Fruit fly (Drosophila melanogaster) whole organism, larva: ENCODE data around the gene CG42331.
A peak's percentile ranks its signal among the peaks of the same experiment; 100 is the strongest.

Experiments
- noc ChIP-seq: fragments of 200-800 bp; sonication (Bioruptor generic); optimal IDR thresholded peaks from 3 replicates; lab custom pipeline; 2019; ENCODE audit warnings: missing biosample characterization, mild to moderate bottlenecking, missing genetic modification characterization, moderate library complexity

Gene CG42331

DNA sequence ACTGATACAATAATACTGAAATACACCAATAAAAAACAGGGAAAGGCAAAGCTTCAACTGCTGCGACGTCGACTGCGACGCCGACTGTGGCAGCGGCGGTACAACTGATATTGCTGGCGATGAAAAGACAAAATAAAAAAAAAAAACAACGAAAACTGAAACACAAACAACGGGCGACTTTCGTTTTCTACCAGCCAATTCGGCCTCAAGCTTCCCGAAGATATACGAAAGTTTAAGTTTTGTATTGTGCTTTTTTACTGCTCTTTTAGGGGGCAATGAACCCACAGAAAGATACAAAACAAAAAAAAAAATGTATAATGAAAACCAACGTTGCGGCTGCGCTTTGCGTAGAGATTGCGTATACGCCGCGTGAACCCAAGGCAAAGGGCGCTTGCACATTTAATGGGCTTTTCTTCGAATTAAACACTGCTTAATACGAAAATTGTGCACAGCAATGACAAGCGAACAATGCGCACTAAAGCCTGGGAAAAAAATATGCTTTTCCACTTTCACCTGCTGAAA lies 6.3 kb downstream of the CG42331 start:
- TF ChIP-seq noc (tag; lab: Kevin White, UChicago): no peak

DNA sequence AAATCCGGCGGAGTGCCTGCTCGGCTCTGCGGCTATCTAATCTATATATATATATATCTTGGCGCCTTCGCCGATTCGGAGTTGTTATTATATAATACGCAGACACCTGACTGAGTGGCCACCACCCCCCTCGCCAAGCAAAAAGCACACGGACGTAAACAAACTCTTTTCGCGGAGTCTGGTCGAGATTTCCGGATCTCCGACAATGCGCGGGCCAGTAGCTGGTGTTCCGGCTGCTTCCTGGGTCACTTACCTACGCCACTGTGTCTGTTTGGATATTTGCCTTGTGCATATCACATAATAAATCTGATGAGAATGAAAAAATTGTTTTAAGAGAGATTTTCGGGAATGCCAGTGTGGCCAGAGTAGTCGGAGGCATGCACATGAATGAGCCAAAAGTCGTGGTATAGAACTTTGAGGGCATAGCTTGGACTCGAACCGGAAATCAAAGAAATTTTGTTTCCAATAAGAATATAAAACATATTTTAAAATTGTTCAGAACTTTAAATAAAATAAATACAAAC lies 15.1 kb downstream of the CG42331 start, which contains the start of gene CG5805:
Gene CG5805 (minus strand): TSS at position 380 of the 524 bp plus-strand sequence.
- TF ChIP-seq noc (tag; lab: Kevin White, UChicago): peak; percentile 41

DNA sequence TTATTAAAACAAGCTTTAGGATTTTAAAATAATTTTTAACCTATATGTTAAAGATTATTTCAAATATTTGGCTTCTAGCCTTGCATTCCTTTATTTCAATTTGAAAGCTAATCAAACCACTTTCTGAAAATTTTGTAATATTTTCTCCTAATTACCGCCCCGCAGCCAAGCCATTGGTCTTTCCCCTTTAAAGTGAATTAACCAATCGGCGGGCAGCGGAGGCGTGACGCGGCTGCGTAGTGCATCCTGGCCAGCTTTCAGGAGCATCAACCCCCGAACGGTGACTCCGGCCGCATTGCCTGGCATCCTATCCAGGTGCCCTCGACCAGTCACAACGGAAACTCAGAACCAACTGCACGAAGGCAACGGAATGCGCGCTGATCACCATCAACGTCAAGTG lies 15.8 kb downstream of the CG42331 start, which contains the start of gene Ets96B:
Gene Ets96B (plus strand): TSS at position 321 of the 400 bp plus-strand sequence.
- no peak for TF ChIP-seq noc (tag; lab: Kevin White, UChicago)

DNA sequence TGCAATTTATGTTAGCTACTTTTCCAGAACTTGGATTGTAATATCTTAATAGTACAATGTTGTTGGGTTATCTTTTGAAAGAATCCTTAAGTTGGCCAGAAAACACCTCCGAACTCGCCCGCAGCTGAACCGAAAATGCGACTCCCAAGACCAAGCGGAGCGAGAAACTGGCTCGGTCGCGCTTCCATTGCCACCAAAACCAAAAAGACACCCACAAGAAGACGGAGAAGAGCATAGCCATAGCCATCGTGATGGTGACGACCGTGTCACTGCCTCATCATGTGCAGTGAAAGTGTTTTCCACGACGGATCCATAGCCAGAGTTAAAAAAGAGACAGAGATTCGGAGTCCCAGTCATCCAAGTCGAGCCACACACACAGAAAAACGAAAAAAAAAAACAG lies 18.1 kb downstream of the CG42331 start, which contains the start of gene CG13634:
Gene CG13634 (minus strand): TSS at position 101 of the 400 bp plus-strand sequence.
- no peak for TF ChIP-seq noc (tag; lab: Kevin White, UChicago)

DNA sequence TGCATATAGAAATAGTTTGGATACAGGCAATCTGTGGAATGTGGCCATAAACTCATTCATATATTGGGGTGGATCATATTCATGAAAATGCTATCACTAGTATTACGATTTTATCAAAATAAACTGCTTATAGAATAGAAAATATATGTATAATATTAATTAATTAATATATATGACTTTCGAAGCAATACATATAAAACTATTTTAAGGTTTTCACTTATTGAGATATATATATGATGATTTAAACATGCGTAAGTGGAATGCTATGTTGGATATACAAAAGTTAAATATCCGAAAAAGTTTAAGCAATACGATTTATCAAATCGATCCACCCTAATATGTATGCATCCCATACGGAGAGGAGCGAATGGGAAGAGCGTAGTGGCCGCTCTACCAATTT lies 26.6 kb downstream of the CG42331 start:
- TF ChIP-seq noc (tag; lab: Kevin White, UChicago): peak; percentile 57

DNA sequence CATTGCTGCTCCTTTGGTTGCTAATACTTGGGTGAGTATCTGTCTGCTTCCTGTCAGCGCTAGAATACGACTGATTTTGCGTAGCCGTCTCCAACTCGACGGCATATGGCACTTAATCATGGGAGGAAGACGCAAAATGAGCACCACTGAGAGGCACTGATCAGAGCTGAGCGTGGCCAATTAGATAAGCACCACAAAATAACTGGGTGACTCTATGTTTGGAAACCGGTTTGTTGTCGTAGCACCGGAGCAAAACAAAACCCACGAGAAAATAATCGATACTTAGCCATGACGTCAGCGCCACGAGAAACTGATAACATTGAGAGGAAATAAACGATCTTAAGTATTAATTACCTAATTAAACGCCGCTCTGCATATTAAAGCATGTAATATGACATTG lies 27.5 kb downstream of the CG42331 start, which contains the start of gene Ude:
Gene Ude (minus strand): TSS at position 166 of the 400 bp plus-strand sequence.
- TF ChIP-seq noc (tag; lab: Kevin White, UChicago): no peak

DNA sequence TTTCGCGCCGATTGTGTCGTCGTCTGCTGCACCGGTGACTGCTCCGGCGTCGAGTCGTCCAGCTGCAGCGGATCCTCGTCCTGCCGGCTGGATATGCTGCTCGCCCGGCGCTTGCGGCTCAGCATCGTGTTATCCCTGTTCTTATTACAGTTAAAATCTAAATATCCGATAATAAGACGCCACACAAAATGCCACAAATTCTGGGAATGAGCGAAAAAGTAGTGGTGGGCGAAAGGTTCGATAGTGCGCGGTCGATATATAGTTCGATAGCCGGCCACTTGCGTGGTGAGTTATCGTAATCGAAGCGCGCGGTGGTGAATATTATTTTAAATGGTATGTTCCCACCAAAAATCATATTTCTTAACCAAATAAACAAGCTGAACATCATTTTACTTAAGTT lies 33.1 kb downstream of the CG42331 start, which contains the start of gene polybromo:
Gene polybromo (minus strand): TSS at position 212 of the 400 bp plus-strand sequence.
- TF ChIP-seq noc (tag; lab: Kevin White, UChicago): no peak

DNA sequence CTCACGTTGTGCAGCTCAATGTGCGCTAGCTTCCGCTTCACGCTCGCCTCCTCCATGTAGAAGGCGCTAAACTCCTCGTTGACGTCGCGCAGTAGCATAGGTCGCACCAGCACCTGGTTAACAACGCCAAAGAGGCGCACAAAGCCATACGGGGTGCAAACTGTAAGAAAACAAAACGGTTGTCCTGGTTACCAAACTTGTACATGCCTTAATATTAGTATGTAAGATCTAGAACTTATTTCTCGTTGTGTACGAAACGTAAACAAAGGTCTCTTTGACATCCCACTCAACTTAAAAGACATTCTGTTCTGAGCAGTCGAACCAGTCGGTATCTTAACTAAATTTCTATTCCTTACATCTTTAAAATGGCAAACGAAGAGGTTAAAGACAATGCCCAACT lies 35.3 kb downstream of the CG42331 start, which contains the start of gene CG6980:
Gene CG6980 (plus strand): TSS at position 301 of the 400 bp plus-strand sequence.
- no peak for TF ChIP-seq noc (tag; lab: Kevin White, UChicago)

DNA sequence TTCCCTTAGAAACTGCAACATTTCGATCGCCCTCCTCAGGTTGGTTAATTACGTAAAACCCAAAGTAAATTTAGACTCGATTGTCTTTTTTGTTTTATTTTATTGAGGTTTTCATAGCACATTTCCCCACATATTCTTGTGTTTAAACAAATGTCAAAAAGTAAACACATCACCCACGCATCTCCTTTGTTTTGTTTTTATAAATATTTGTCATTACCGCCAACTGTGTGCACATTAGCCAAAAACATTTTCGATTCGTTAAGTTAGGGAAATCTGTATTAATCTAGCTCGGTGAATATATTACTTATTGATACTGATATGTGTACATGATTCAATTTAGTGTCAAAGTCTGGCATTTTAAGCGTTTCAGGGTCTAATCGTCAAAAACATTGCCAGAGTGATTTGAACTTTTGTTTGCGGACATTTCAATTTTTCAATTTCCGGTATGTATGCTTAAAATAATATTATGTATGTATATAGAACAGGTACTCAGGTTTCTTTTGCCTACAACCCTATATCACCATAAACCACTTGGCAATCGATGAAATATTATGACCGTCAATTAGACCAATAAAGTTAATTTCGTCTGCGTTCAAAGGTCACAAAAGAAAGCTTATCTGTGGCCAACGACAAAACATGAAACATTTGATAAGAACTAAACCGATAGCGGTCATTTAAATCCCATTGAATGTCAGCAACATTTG lies 37.7 kb downstream of the CG42331 start:
- TF ChIP-seq noc (tag; lab: Kevin White, UChicago): peak; percentile 70

DNA sequence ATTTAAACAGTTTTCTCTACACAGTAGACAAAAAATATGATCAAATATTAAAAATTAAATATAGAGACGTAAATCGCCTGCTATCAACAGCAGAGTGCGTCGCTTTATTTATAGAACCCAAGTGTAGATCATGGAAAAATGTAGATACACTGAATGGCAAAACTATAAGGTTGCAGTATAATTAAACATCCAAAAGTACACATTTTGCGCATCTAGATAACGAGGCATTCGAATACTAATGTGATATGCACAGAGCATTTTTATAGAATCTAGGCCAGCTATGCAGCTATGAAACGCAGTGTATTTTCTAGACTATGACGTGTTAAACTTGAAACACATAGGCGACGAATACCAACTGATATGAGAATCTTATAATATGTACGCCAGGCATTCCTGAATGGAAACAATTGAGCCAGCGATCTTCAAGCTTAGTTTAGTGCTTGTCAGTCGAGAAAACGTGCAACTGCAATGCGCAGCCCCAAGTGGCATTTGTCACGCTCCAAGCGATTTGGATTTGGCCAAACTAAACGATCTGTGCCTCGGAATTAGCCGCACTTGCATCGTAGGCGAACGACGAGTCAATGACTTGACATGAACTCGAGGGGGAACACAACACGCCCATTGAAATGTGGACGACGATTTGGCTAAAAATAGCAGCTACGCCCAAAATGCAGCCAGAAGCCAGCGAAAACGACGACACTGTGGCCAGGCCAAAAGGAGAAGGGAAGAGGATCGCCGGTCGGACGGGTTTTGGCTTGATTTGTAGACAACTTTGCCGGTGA lies 39.1 kb downstream of the CG42331 start:
- peak; percentile 96 for TF ChIP-seq noc (tag; lab: Kevin White, UChicago)

DNA sequence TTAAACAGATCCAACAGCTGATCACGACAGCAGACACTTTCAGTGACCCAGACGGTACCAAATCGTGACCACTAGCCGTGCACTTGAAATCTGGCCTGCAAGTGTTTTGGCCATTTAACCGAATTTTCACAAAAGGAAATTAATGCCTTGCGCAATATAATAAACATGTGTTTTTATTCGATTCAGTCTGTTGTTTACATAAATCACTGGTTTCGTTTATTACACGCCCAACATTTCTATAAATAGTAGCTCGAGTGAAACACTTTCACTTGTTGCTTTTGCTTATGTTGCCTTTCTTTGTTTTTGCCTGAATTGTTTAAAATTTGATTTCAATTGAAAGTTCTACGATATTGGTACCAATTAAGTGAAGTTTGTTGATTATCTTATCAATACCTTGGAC lies 40.4 kb downstream of the CG42331 start:
- TF ChIP-seq noc (tag; lab: Kevin White, UChicago): no peak

DNA sequence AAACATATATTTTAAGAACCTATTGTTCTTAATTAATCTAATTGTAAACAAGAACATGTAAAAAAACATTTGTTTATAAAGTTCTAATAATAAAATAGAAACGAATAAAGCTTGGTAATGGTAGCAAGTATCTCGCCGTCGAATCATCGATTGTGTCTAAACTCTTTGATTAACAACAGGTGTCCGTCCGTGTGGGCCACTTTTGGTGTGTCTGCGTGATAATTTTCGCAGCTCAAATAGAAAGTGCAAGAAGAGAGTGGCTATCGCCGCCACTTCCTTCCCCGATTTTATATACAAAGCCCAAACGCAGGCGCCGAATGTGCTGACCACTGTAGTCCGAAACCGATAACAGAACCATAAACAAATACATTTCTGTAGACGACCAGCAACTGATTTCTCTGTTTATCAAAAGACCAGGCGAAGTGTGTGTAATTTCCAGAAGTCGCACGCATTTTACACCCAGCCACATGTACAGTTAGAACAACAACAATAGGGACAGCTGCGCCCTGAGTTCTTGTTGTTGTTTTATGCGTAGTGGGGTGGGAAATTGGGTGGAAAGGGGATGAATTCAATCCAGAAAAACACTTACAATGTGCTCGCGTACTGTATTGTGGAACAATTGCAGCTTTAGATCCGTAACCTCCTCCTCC lies 41.1 kb downstream of the CG42331 start:
- TF ChIP-seq noc (tag; lab: Kevin White, UChicago): no peak

DNA sequence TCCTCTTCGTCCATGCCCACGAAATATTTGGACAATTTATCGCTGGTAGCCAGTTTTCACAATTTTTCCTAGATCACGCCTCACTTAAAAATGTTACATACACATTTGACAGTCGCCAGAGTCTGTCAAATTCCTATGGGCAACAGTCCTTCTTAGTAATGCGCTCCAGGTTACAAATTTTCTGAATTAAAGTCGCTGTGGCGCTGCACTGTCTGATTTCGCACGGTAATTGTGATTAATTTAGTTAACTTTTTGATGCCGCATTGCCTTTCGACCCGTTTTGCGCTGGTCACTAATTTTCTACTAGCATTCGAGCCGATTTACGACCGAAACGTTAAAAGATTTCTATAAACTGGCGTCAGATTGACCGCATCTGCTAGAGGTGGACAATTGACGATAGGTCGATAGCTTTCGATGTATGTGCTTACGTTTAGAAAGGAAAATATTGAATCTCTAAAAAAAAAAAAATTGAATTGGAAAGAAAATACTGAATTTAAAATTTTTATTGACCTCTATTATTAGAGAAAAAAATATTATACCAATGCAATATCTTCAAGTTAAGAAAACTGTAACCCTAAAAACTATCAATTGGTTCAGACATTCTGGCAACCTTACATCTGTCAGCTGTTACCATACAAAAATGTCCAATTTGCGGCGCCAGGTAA lies 41.8 kb downstream of the CG42331 start, which contains the start of the genes lili and CG34150:
Gene lili (minus strand): TSS at position 376 of the 665 bp plus-strand sequence.
Gene CG34150 (plus strand): TSS at position 626 of the 665 bp plus-strand sequence.
- TF ChIP-seq noc (tag; lab: Kevin White, UChicago): peak; percentile 57
